Fruit fly (Drosophila melanogaster) whole organism, embryonic: Measurements from ENCODE around the gene CG4658.
A peak's percentile ranks its signal among the peaks of the same experiment; 100 is the strongest.

ENCODE experiments used
- ATbp ChIP-seq: fragments of 200-800 bp; sonication (Bioruptor generic); optimal IDR thresholded peaks from 2 replicates; lab custom pipeline; 2017; ENCODE audit warnings: missing biosample characterization, mild to moderate bottlenecking, missing genetic modification characterization, missing genetic modification reagents
- Aef1 ChIP-seq: fragments of 200-800 bp; sonication (Bioruptor generic); IDR thresholded peaks from 3 replicates; pipeline ENCODE4 v1.3.6; 2022; ENCODE audit warnings: missing biosample characterization, missing genetic modification characterization
- Atf-2 ChIP-seq: fragments of 200-800 bp; sonication (Bioruptor generic); optimal IDR thresholded peaks from 2 replicates; lab custom pipeline; 2016; ENCODE audit warnings: missing biosample characterization, missing genetic modification characterization
- B-H2 ChIP-seq: fragments of 200-800 bp; sonication (Bioruptor generic); optimal IDR thresholded peaks from 2 replicates; lab custom pipeline; 2018; ENCODE audit warnings: missing biosample characterization, mild to moderate bottlenecking, missing genetic modification characterization
- CG10959 ChIP-seq: fragments of 200-800 bp; sonication (Bioruptor generic); IDR thresholded peaks from 2 replicates; pipeline ENCODE4 v1.3.6; 2022; ENCODE audit warnings: missing biosample characterization, missing genetic modification characterization
- CG12942 ChIP-seq: fragments of 200-800 bp; sonication (Bioruptor generic); optimal IDR thresholded peaks from 3 replicates; lab custom pipeline; 2016; ENCODE audit warnings: missing biosample characterization, missing genetic modification characterization
- CG13894 ChIP-seq: fragments of 200-800 bp; sonication (Bioruptor generic); optimal IDR thresholded peaks from 3 replicates; lab custom pipeline; 2018; ENCODE audit warnings: missing biosample characterization, mild to moderate bottlenecking, missing genetic modification characterization, moderate library complexity
- CG16863 ChIP-seq: fragments of 200-800 bp; sonication (Bioruptor generic); optimal IDR thresholded peaks from 3 replicates; lab custom pipeline; 2016; ENCODE audit warnings: missing biosample characterization, missing genetic modification characterization
- CG17186 ChIP-seq: fragments of 200-800 bp; sonication (Bioruptor generic); optimal IDR thresholded peaks from 3 replicates; lab custom pipeline; 2017; ENCODE audit warnings: missing biosample characterization, missing genetic modification reagents, missing genetic modification characterization
- CG17912 ChIP-seq: fragments of 200-800 bp; sonication (Bioruptor generic); optimal IDR thresholded peaks from 2 replicates; lab custom pipeline; 2018; ENCODE audit warnings: missing biosample characterization, mild to moderate bottlenecking, missing genetic modification characterization
- CG18011 ChIP-seq: fragments of 200-800 bp; sonication (Bioruptor generic); optimal IDR thresholded peaks from 2 replicates; lab custom pipeline; 2017; ENCODE audit warnings: missing biosample characterization, missing genetic modification characterization, mild to moderate bottlenecking, moderate library complexity, missing genotype
- CG2120 ChIP-seq: fragments of 200-800 bp; sonication (Bioruptor generic); optimal IDR thresholded peaks from 3 replicates; lab custom pipeline; 2016; ENCODE audit warnings: missing biosample characterization, missing genetic modification characterization
- CG2202 ChIP-seq: fragments of 200-800 bp; sonication (Bioruptor generic); optimal IDR thresholded peaks from 2 replicates; lab custom pipeline; 2018; ENCODE audit warnings: missing biosample characterization, mild to moderate bottlenecking, missing genetic modification characterization
- CG30403 ChIP-seq: fragments of 200-800 bp; sonication (Bioruptor generic); optimal IDR thresholded peaks from 3 replicates; lab custom pipeline; 2016; ENCODE audit warnings: missing biosample characterization, missing genetic modification characterization
- CG32532 ChIP-seq: fragments of 200-800 bp; sonication (Bioruptor generic); IDR thresholded peaks from 2 replicates; pipeline ENCODE4 v1.3.6; 2022; ENCODE audit warnings: missing biosample characterization, missing genetic modification characterization
- CG32772 ChIP-seq: fragments of 200-800 bp; sonication (Bioruptor generic); IDR thresholded peaks from 2 replicates; pipeline ENCODE4 v1.3.6; 2022; ENCODE audit warnings: missing biosample characterization, missing genetic modification characterization
- CG34422 ChIP-seq: fragments of 200-800 bp; sonication (Bioruptor generic); IDR thresholded peaks from 3 replicates; pipeline ENCODE4 v1.3.6; 2022; ENCODE audit warnings: missing biosample characterization, missing genetic modification characterization
- CG3726 ChIP-seq: fragments of 200-800 bp; sonication (Bioruptor generic); IDR thresholded peaks from 3 replicates; pipeline ENCODE4, ENCODE4 v1.3.6; 2022; ENCODE audit warnings: missing biosample characterization, missing genetic modification characterization
- CG4730 ChIP-seq: fragments of 200-800 bp; sonication (Bioruptor generic); IDR thresholded peaks from 2 replicates; pipeline ENCODE4 v1.3.6; 2022; ENCODE audit warnings: missing biosample characterization, missing genetic modification characterization
- CG9215 ChIP-seq: fragments of 200-800 bp; sonication (Bioruptor generic); IDR thresholded peaks from 2 replicates; pipeline ENCODE4 v1.3.6; 2022; ENCODE audit warnings: missing biosample characterization, missing genetic modification characterization
- CG9876 ChIP-seq: fragments of 200-800 bp; sonication (Bioruptor generic); optimal IDR thresholded peaks from 2 replicates; lab custom pipeline; 2016; ENCODE audit warnings: missing biosample characterization, missing genetic modification characterization
- CG9932 ChIP-seq: fragments of 200-800 bp; sonication (Bioruptor generic); IDR thresholded peaks from 2 replicates; pipeline ENCODE4 v1.3.6; 2022; ENCODE audit warnings: missing biosample characterization, missing genetic modification characterization
- Dek ChIP-seq: fragments of 200-800 bp; sonication (Bioruptor generic); optimal IDR thresholded peaks from 3 replicates; lab custom pipeline; 2019; ENCODE audit warnings: missing biosample characterization, mild to moderate bottlenecking, missing genetic modification characterization, moderate library complexity
- Ets65A ChIP-seq: fragments of 200-800 bp; sonication (Bioruptor generic); peaks from one replicate; lab custom pipeline; 2016; ENCODE audit warnings: missing biosample characterization, missing genetic modification characterization
- Gsc ChIP-seq: fragments of 200-800 bp; sonication (Bioruptor generic); IDR thresholded peaks from 2 replicates; pipeline ENCODE4 v1.3.6; 2022; ENCODE audit warnings: missing biosample characterization, missing genetic modification characterization
- HLH54F ChIP-seq: fragments of 200-800 bp; sonication (Bioruptor generic); optimal IDR thresholded peaks from 3 replicates; lab custom pipeline; 2016; ENCODE audit warnings: missing biosample characterization, missing genetic modification characterization
- Meics ChIP-seq: fragments of 200-800 bp; sonication (Bioruptor generic); optimal IDR thresholded peaks from 2 replicates; lab custom pipeline; 2017; ENCODE audit warnings: missing biosample characterization, mild to moderate bottlenecking, missing genetic modification characterization
- NC2β ChIP-seq: fragments of 200-800 bp; sonication (Bioruptor generic); optimal IDR thresholded peaks from 2 replicates; lab custom pipeline; 2016; ENCODE audit warnings: missing biosample characterization, missing genetic modification characterization
- Vsx1 ChIP-seq: fragments of 200-800 bp; sonication (Bioruptor generic); optimal IDR thresholded peaks from 2 replicates; lab custom pipeline; 2017; ENCODE audit warnings: missing biosample characterization, mild to moderate bottlenecking, missing genetic modification characterization, missing genetic modification reagents
- al ChIP-seq: fragments of 200-800 bp; sonication (Bioruptor generic); IDR thresholded peaks from 2 replicates; pipeline ENCODE4 v1.3.6; 2022; ENCODE audit warnings: missing biosample characterization, missing genetic modification characterization
- ap ChIP-seq: fragments of 200-800 bp; sonication (Bioruptor generic); IDR thresholded peaks from 2 replicates; pipeline ENCODE4 v1.3.6; 2022; ENCODE audit warnings: missing biosample characterization, missing genetic modification characterization
- ase ChIP-seq: fragments of 200-800 bp; sonication (Bioruptor generic); IDR thresholded peaks from 3 replicates; pipeline ENCODE4 v1.3.6; 2022; ENCODE audit warnings: missing biosample characterization, missing genetic modification characterization
- bcd ChIP-seq: fragments of 200-800 bp; sonication (Bioruptor generic); optimal IDR thresholded peaks from 2 replicates; lab custom pipeline; 2017; ENCODE audit warnings: missing biosample characterization, mild to moderate bottlenecking, missing genetic modification characterization
- bowl ChIP-seq: fragments of 200-800 bp; sonication (Bioruptor generic); IDR thresholded peaks from 2 replicates; pipeline ENCODE4 v1.3.6; 2022; ENCODE audit warnings: missing biosample characterization, missing genetic modification characterization
- cas ChIP-seq: fragments of 200-800 bp; sonication (Bioruptor generic); IDR thresholded peaks from 2 replicates; pipeline ENCODE4 v1.3.6; 2022; ENCODE audit warnings: missing biosample characterization, missing genetic modification characterization
- chinmo ChIP-seq: fragments of 200-800 bp; sonication (Bioruptor generic); IDR thresholded peaks from 4 replicates; pipeline ENCODE4 v1.3.6; 2022; ENCODE audit warnings: missing biosample characterization, missing genetic modification characterization; ENCODE audit not compliant: partially characterized antibody
- corto ChIP-seq: fragments of 200-800 bp; sonication (Bioruptor generic); optimal IDR thresholded peaks from 2 replicates; lab custom pipeline; 2016; ENCODE audit warnings: missing biosample characterization, mild to moderate bottlenecking, missing genetic modification characterization, moderate library complexity
- gcm ChIP-seq: fragments of 200-800 bp; sonication (Bioruptor generic); optimal IDR thresholded peaks from 2 replicates; lab custom pipeline; 2019; ENCODE audit warnings: missing biosample characterization, mild to moderate bottlenecking, missing genetic modification characterization, moderate library complexity
- lab ChIP-seq: fragments of 200-800 bp; sonication (Bioruptor generic); optimal IDR thresholded peaks from 3 replicates; lab custom pipeline; 2017; ENCODE audit warnings: missing biosample characterization, missing genetic modification characterization, mild to moderate bottlenecking, moderate library complexity, missing genetic modification reagents
- luna ChIP-seq: fragments of 200-800 bp; sonication (Bioruptor generic); optimal IDR thresholded peaks from 2 replicates; lab custom pipeline; 2016; ENCODE audit warnings: missing biosample characterization, missing genetic modification characterization
- mam ChIP-seq: fragments of 200-800 bp; sonication (Bioruptor generic); optimal IDR thresholded peaks from 3 replicates; lab custom pipeline; 2016; ENCODE audit warnings: missing biosample characterization, missing genetic modification characterization
- mld ChIP-seq: fragments of 200-800 bp; sonication (Bioruptor generic); IDR thresholded peaks from 3 replicates; pipeline ENCODE4 v1.3.6; 2022; ENCODE audit warnings: missing biosample characterization, missing genetic modification characterization; ENCODE audit not compliant: partially characterized antibody
- nau ChIP-seq: fragments of 200-800 bp; sonication (Bioruptor generic); optimal IDR thresholded peaks from 3 replicates; lab custom pipeline; 2017; ENCODE audit warnings: missing biosample characterization, mild to moderate bottlenecking, missing genetic modification characterization, missing genetic modification reagents
- sd ChIP-seq: fragments of 200-800 bp; sonication (Bioruptor generic); optimal IDR thresholded peaks from 3 replicates; lab custom pipeline; 2018; ENCODE audit warnings: missing biosample characterization, mild to moderate bottlenecking, missing genetic modification characterization, moderate library complexity
- tap ChIP-seq: fragments of 200-800 bp; optimal IDR thresholded peaks from 3 replicates; lab custom pipeline; 2019; ENCODE audit warnings: missing biosample characterization, mild to moderate bottlenecking, missing genetic modification characterization, moderate library complexity
- ttk ChIP-seq: fragments of 200-800 bp; sonication (Bioruptor generic); IDR thresholded peaks from 2 replicates; pipeline ENCODE4 v2.1.2; 2022; ENCODE audit warnings: missing biosample characterization, missing genetic modification characterization
- twi ChIP-seq: fragments of 200-800 bp; optimal IDR thresholded peaks from 2 replicates; lab custom pipeline; 2019; ENCODE audit warnings: missing biosample characterization, mild to moderate bottlenecking, missing genetic modification characterization, moderate library complexity
- vfl ChIP-seq: fragments of 200-800 bp; sonication (Bioruptor generic); optimal IDR thresholded peaks from 2 replicates; lab custom pipeline; 2016; ENCODE audit warnings: missing biosample characterization, missing genetic modification characterization

CG4658 gene

dm6 chr2L:9915011-9915850 lies 41.7 kb upstream of the CG4658 start, which contains the start of gene yip2 (continued):
- TF ChIP-seq bcd (GFP tag; lab: Kevin White, UChicago) (peak; percentile 46), CG10959 (GFP tag; lab: Robert Waterston, UW) (no peak), ap (GFP tag; lab: Robert Waterston, UW) (peak; percentile 52), ase (GFP tag; lab: Robert Waterston, UW) (peak; percentile 49; the same call in 1 of the 3 replicates), Vsx1 (no peak), CG12942 (GFP tag; lab: Kevin White, UChicago) (peak; percentile 34), CG9932 (GFP tag; lab: Robert Waterston, UW) (peak; percentile 71), CG17912 (GFP tag; lab: Kevin White, UChicago) (no peak), luna (GFP tag; lab: Kevin White, UChicago) (no peak), CG34422 (GFP tag; lab: Robert Waterston, UW) (peak; percentile 55; the same call in 1 of the 3 replicates), al (GFP tag; lab: Robert Waterston, UW) (no peak; the same call in 1 of the 2 replicates), tap (peak; percentile 48), CG4730 (GFP tag; lab: Robert Waterston, UW) (0 out of 2 replicates have a peak, but pooled peaks have one; percentile 36), CG17186 (GFP tag; lab: Kevin White, UChicago) (no peak), Ets65A (GFP tag; lab: Kevin White, UChicago) (peak; percentile 26), CG13894 (peak; percentile 65), gcm (GFP tag; lab: Kevin White, UChicago) (peak; percentile 57), vfl (peak; percentile 44), CG2120 (GFP tag; lab: Kevin White, UChicago) (peak; percentile 83), twi (tag; lab: Kevin White, UChicago) (no peak), CG32532 (peak; percentile 63; the same call in 1 of the 2 replicates), B-H2 (GFP tag; lab: Kevin White, UChicago) (peak; percentile 66), Atf-2 (GFP tag; lab: Kevin White, UChicago) (no peak), CG18011 (GFP tag; lab: Kevin White, UChicago) (peak; percentile 41), lab (peak; percentile 79), cas (0 out of 2 replicates have a peak, but pooled peaks have one; percentile 10), CG3726 (GFP tag; lab: Robert Waterston, UW) (no peak), CG9876 (GFP tag; lab: Kevin White, UChicago) (no peak), CG2202 (tag; lab: Kevin White, UChicago) (no peak), nau (GFP tag; lab: Kevin White, UChicago) (peak; percentile 74), bowl (GFP tag; lab: Robert Waterston, UW) (no peak; the same call in 1 of the 2 replicates), ATbp (GFP tag; lab: Kevin White, UChicago) (peak; percentile 44), HLH54F (GFP tag; lab: Kevin White, UChicago) (peak; percentile 34), Dek (tag; lab: Kevin White, UChicago) (peak; percentile 75), CG16863 (GFP tag; lab: Kevin White, UChicago) (peak; percentile 58), Meics (GFP tag; lab: Kevin White, UChicago) (peak; percentile 70), Aef1 (GFP tag; lab: Robert Waterston, UW) (0 out of 3 replicates have a peak, but pooled peaks have one; percentile 11), corto (GFP tag; lab: Kevin White, UChicago) (peak; percentile 22), mam (GFP tag; lab: Kevin White, UChicago) (peak; percentile 52), ttk (GFP tag; lab: Robert Waterston, UW) (peak; percentile 57), mld (GFP tag; lab: Robert Waterston, UW) (0 out of 3 replicates have a peak, but pooled peaks have one; percentile 33), CG9215 (no peak), sd (tag; lab: Kevin White, UChicago) (no peak), Gsc (GFP tag; lab: Robert Waterston, UW) (no peak), CG30403 (peak; percentile 49), NC2β (no peak), chinmo (GFP tag; lab: Robert Waterston, UW) (peak; percentile 94), CG32772 (GFP tag; lab: Robert Waterston, UW) (no peak)
